Worm (Caenorhabditis elegans): ENCODE results near the gene str-205.

The str-205 gene

DNA sequence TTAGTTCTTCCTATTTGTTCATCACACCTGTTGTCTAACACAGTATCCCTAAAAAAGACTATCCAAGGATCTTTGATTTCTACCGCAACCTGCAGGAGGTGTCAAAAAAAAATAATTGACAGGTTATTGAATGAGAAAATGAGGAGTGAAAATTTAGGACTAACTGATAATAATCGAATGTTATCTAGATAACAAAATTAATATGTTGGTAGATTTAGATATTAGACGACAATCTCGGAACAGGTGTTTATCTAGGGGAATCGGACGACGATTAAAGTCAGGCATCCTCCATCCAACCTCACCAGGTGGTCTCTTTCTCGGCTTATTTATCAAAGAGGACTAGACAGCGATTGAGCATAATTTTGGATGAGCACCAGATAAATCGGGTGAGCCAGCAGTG, 39.0 kb upstream of the str-205 start:
- TF ChIP-seq daf-12 (tag; optimal IDR thresholded peaks at IDR 0.05), result no peak
- TF ChIP-seq nhr-76 (tag; optimal IDR thresholded peaks at IDR 0.05), result no peak
- TF ChIP-seq nhr-12 (tag; optimal IDR thresholded peaks at IDR 0.05), result no peak
- TF ChIP-seq eor-1 (tag; optimal IDR thresholded peaks at IDR 0.05), result no peak
- TF ChIP-seq R02D3.7 (tag; optimal IDR thresholded peaks at IDR 0.05), result no peak
- TF ChIP-seq egl-5 (tag; optimal IDR thresholded peaks at IDR 0.05), result no peak
- TF ChIP-seq snpc-4 (tag; optimal IDR thresholded peaks at IDR 0.05), result no peak
- no peak for TF ChIP-seq lsy-12 (tag; optimal IDR thresholded peaks at IDR 0.05)
- TF ChIP-seq hmg-11 (tag; optimal IDR thresholded peaks at IDR 0.05), result no peak
- TF ChIP-seq skn-1 (tag; optimal IDR thresholded peaks at IDR 0.05), result no peak
- no peak for TF ChIP-seq egl-27 (tag; optimal IDR thresholded peaks at IDR 0.05)
- TF ChIP-seq pqm-1 (tag; optimal IDR thresholded peaks at IDR 0.05), result no peak
- no peak for TF ChIP-seq ztf-11 (tag; optimal IDR thresholded peaks at IDR 0.05)
- no peak for TF ChIP-seq tbx-2 (tag; optimal IDR thresholded peaks at IDR 0.05)

DNA sequence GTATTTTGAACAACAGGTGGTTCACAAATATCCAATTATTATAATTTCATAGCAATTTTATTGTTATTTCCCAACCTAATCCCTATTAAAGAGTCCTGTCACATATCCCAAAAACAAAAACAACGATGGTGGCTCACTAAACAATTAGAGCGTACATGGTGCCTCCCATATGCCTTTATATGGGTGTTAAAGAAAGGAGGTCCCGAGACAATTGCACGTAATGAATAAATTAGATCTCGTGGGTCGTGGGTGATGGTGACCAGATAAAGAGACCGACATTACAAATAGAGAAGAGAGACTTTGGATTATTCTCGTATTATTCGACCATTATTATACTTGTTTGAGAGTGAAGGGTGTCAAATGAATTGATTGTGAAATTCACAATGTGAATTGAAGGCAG, 37.5 kb upstream of the str-205 start:
- no peak for TF ChIP-seq nhr-76 (tag; optimal IDR thresholded peaks at IDR 0.05)
- no peak for TF ChIP-seq fkh-2 (tag; optimal IDR thresholded peaks at IDR 0.05)
- no peak for TF ChIP-seq hmg-11 (tag; optimal IDR thresholded peaks at IDR 0.05)
- no peak for TF ChIP-seq skn-1 (tag; optimal IDR thresholded peaks at IDR 0.05)
- TF ChIP-seq aly-2 (tag; optimal IDR thresholded peaks at IDR 0.05), result no peak
- TF ChIP-seq pha-4 (tag; optimal IDR thresholded peaks at IDR 0.05), result no peak
- no peak for TF ChIP-seq nhr-28 (tag; optimal IDR thresholded peaks at IDR 0.05)
- no peak for TF ChIP-seq lin-15B (tag; optimal IDR thresholded peaks at IDR 0.05)
- TF ChIP-seq snpc-4 (tag; optimal IDR thresholded peaks at IDR 0.05), result no peak
- no peak for TF ChIP-seq sea-2 (GFP tag; optimal IDR thresholded peaks at IDR 0.05)
- no peak for TF ChIP-seq elt-2 (tag; optimal IDR thresholded peaks at IDR 0.05)
- no peak for TF ChIP-seq ztf-11 (tag; optimal IDR thresholded peaks at IDR 0.05)
- TF ChIP-seq fkh-10 (GFP tag; optimal IDR thresholded peaks at IDR 0.05), result no peak
- TF ChIP-seq unc-62 (GFP tag; optimal IDR thresholded peaks at IDR 0.05), result no peak
- TF ChIP-seq mml-1 (tag; optimal IDR thresholded peaks at IDR 0.05), result no peak
- TF ChIP-seq ceh-82 (tag; optimal IDR thresholded peaks at IDR 0.05), result no peak
- TF ChIP-seq nhr-67 (tag; optimal IDR thresholded peaks at IDR 0.05), result no peak
- TF ChIP-seq zag-1 (tag; optimal IDR thresholded peaks at IDR 0.05), result no peak
- TF ChIP-seq pqm-1 (tag; optimal IDR thresholded peaks at IDR 0.05), result no peak

DNA sequence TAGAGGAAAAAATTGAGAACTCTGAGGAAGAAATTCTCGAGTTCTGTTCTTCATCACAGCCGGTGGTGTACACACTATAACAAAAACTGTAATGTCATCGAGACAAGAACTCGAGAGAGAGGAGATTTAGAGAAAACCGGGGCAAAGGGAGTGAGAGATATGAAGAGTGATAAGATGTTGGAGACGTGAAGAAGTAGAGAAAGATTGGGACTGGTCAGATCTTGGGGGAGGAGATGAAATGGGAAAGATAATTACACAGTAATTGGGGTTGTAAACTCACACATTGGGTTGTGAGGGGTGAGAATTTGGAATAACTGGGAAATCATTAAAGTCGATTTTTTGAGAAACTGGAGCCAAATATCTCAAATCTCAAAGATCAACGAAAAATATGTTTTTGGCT, 36.0 kb upstream of the str-205 start:
- TF ChIP-seq ama-1 (optimal IDR thresholded peaks at IDR 0.05) (no peak), nhr-23 (tag; optimal IDR thresholded peaks at IDR 0.05) (peak; percentile 38), hmg-11 (tag; optimal IDR thresholded peaks at IDR 0.05) (peak; percentile 15), nfya-1 (tag; optimal IDR thresholded peaks at IDR 0.05; ENCODE audit: insufficient read depth) (peak; percentile 55), elt-1 (tag; optimal IDR thresholded peaks at IDR 0.05) (peak; percentile 80), nhr-76 (tag; optimal IDR thresholded peaks at IDR 0.05) (no peak), lin-39 (tag; optimal IDR thresholded peaks at IDR 0.05) (no peak)

DNA sequence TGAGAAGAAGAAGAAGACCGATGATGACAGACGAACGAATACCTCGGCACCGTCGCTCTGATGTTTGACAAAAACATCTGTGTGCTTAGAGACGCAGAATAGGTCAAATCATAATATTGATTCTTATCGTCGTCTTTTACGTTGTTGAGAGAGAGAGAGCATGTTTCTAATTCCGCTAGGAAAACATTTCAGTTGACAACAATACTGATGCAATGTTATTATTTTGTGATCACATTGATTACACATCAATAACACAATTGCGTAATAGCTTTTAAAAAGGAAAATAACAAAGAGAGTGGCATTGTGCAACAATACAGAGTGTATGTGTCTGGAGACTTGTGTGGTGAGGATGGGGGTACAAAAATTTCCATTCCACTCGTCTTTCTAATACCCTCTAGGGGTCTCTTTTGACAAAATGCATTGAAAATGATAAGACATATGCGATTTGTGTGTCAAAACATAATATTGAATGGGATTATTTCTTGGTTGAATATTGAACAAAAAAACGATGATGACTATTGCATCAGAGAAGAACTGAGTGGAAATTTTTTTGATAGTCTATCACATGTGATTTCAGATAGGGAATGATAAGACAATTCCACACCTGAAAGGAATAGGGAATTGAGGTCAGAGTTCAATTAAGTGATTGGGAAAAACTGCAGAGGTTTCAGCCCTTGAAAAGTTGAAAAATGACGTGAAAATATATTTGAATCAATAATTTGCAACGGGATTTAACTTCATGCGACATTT, 35.1 kb upstream of the str-205 start:
- peak; percentile 85 for TF ChIP-seq elt-2 (tag; optimal IDR thresholded peaks at IDR 0.05)
- TF ChIP-seq tbx-2 (tag; optimal IDR thresholded peaks at IDR 0.05), result no peak
- peak; percentile 5 for TF ChIP-seq pqm-1 (tag; optimal IDR thresholded peaks at IDR 0.05)
- peak; percentile 78 for TF ChIP-seq pha-4 (tag; optimal IDR thresholded peaks at IDR 0.05)
- TF ChIP-seq skn-1 (tag; optimal IDR thresholded peaks at IDR 0.05), result peak; percentile 86

DNA sequence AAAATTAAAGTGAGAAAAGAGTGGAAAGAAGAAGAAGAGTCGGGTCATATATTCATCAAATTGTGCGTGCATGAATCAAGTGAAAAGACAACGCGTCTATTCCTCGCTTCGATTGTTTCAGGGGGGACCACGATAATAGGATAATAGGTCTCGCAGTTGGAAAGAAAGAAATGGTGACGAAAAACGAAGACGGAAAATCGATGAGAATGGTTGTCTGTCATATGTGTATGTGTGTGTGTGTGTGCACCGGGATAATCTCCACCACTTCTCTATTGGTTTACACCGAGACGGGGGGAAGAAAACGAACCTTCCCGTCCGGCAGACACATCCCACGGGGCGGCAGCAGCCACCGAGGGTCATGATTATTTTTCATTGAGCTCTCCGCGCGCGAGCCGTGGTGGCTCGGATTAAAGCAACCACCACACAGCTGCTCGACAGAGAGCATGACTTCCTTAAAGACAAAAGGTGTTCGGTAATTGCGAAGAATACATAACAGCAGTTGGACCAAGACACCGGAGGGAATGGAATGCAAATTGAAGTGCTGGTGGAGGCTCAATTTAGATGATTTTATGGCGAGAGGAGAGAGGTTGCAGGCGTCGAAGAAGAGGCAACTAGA, 34.4 kb upstream of the str-205 start:
- TF ChIP-seq lin-15B (tag; optimal IDR thresholded peaks at IDR 0.05) (no peak), ama-1 (optimal IDR thresholded peaks at IDR 0.05) (peak; percentile 57)

Data from whole organism, L3 larva.